Fruit fly (Drosophila melanogaster): ENCODE results near the gene dati.

DNA sequence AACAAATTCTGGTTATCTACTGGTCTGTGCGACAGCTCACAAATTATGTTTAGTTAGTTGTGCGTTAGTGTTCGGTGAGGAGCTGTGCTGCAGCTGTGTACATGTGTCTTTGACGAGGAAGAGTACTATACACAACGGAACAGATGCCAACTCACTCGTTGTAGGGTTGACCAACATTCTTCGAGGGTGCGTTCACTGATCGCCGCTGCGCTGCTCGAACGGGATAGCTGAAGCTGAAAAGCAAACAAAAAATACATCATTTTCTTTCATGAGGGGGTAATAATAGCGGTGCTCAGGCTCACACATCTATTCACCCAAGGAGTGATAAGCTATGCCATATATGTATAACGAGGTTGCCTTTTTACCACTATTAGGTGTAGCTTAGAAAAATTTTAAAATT is 8.7 kb downstream of the dati start:
- TF ChIP-seq Hr78 (GFP tag; optimal IDR thresholded peaks at IDR 0.05) (no peak), rgr (GFP tag; optimal IDR thresholded peaks at IDR 0.05) (no peak), HLH106 (tag; optimal IDR thresholded peaks at IDR 0.05) (no peak), lola (GFP tag; optimal IDR thresholded peaks at IDR 0.05) (no peak), CG9705 (GFP tag; optimal IDR thresholded peaks at IDR 0.05) (no peak), Hnf4 (GFP tag; optimal IDR thresholded peaks at IDR 0.05) (no peak), psq (GFP tag; optimal IDR thresholded peaks at IDR 0.05) (no peak), woc (GFP tag; optimal IDR thresholded peaks at IDR 0.05) (no peak)
